Worm (Caenorhabditis elegans) whole organism, midembryonic: ENCODE data around the gene F20G2.6.
A peak's percentile ranks its signal among the peaks of the same experiment; 100 is the strongest.

ENCODE experiments used
- T22C8.4 ChIP-seq: fragments of 200-800 bp; sonication (Bioruptor generic); IDR thresholded peaks from 2 replicates; pipeline ENCODE4 v1.3.6; 2022; ENCODE audit warnings: missing genetic modification characterization, missing compliant biosample characterization
- cog-1 ChIP-seq: sonication (generic microtip); optimal IDR thresholded peaks from 2 replicates; lab custom pipeline; 2016; ENCODE audit warnings: missing genetic modification characterization, missing compliant biosample characterization
- flt-1 ChIP-seq: fragments of 200-800 bp; sonication (Bioruptor generic); IDR thresholded peaks from 2 replicates; pipeline ENCODE4 v1.3.6; 2022; ENCODE audit warnings: missing genetic modification characterization, missing compliant biosample characterization
- klf-2 ChIP-seq: fragments of 200-800 bp; sonication (Bioruptor generic); conservative IDR thresholded peaks from 2 replicates; pipeline ENCODE4 v1.3.6; 2022; ENCODE audit warnings: missing genetic modification reagents, missing genetic modification characterization, missing compliant biosample characterization
- med-1 ChIP-seq: sonication (generic microtip); optimal IDR thresholded peaks from 2 replicates; lab custom pipeline; 2017; ENCODE audit warnings: missing genetic modification characterization, mild to moderate bottlenecking, missing compliant biosample characterization, antibody characterized with exemption, missing genetic modification reagents; ENCODE audit not compliant: insufficient read depth
- ref-1 ChIP-seq: fragments of 200-800 bp; sonication (Bioruptor generic); conservative IDR thresholded peaks from 2 replicates; pipeline ENCODE4 v1.3.6; 2022; ENCODE audit warnings: missing genetic modification reagents, missing genetic modification characterization, missing compliant biosample characterization
- tab-1 ChIP-seq: fragments of 200-800 bp; sonication (Bioruptor generic); IDR thresholded peaks from 2 replicates; pipeline ENCODE4 v1.3.6; 2022; ENCODE audit warnings: missing genetic modification characterization, missing compliant biosample characterization
- ztf-23 ChIP-seq: fragments of 200-800 bp; sonication (Bioruptor generic); IDR thresholded peaks from 2 replicates; pipeline ENCODE4 v1.3.6; 2022; ENCODE audit warnings: missing genetic modification reagents, missing genetic modification characterization, missing compliant biosample characterization
- ztf-29 ChIP-seq: fragments of 200-800 bp; sonication (Bioruptor generic); IDR thresholded peaks from 2 replicates; pipeline ENCODE4 v1.3.6; 2022; ENCODE audit warnings: missing genetic modification reagents, missing genetic modification characterization, missing compliant biosample characterization

Gene F20G2.6

DNA sequence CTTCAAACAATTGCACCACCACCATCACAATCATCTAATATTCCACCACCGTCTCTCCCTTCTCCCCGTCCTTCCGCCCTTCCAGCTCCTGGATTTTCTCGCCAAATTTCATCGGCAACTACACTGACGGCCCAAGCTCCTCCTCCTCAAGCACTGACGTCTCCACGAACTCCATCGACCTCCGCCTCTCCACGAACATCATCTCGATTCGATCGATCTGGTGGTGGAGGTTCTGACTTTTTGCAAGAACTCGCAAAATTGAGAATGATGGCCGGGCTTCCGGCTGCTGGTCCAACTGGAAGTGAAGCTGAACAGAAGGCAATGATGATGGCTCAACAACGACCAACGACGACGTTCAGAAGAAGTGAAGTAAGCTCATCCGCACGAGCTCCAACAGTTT, 31.2 kb downstream of the F20G2.6 start:
- no peak for TF ChIP-seq med-1 (GFP tag; lab: Kevin White, UChicago)
- no peak for TF ChIP-seq ztf-23 (GFP tag; lab: Robert Waterston, UW)
- TF ChIP-seq flt-1, result no peak
- no peak for TF ChIP-seq klf-2
- no peak for TF ChIP-seq ztf-29 (GFP tag; lab: Robert Waterston, UW)
- TF ChIP-seq tab-1 (GFP tag; lab: Robert Waterston, UW), result no peak
- no peak for TF ChIP-seq cog-1 (tag; lab: Kevin White, UChicago)
- no peak for TF ChIP-seq ref-1
- TF ChIP-seq T22C8.4, result no peak

ce11 chrV:13796246-13796776, 33.4 kb downstream of the F20G2.6 start, which contains the start of gene twk-32:
twk-32 (plus strand) TSS chrV:13796641.
- TF ChIP-seq T22C8.4 (no peak), ztf-23 (GFP tag; lab: Robert Waterston, UW) (no peak), med-1 (GFP tag; lab: Kevin White, UChicago) (no peak), klf-2 (no peak), cog-1 (tag; lab: Kevin White, UChicago) (no peak), tab-1 (GFP tag; lab: Robert Waterston, UW) (no peak), flt-1 (no peak), ref-1 (no peak), ztf-29 (GFP tag; lab: Robert Waterston, UW) (no peak)

ce11 chrV:13799190-13799589, 36.3 kb downstream of the F20G2.6 start:
- TF ChIP-seq cog-1 (tag; lab: Kevin White, UChicago) (no peak), med-1 (GFP tag; lab: Kevin White, UChicago) (no peak), ztf-23 (GFP tag; lab: Robert Waterston, UW) (no peak), flt-1 (no peak), klf-2 (no peak), T22C8.4 (no peak), ref-1 (no peak), ztf-29 (GFP tag; lab: Robert Waterston, UW) (no peak), tab-1 (GFP tag; lab: Robert Waterston, UW) (no peak)

DNA sequence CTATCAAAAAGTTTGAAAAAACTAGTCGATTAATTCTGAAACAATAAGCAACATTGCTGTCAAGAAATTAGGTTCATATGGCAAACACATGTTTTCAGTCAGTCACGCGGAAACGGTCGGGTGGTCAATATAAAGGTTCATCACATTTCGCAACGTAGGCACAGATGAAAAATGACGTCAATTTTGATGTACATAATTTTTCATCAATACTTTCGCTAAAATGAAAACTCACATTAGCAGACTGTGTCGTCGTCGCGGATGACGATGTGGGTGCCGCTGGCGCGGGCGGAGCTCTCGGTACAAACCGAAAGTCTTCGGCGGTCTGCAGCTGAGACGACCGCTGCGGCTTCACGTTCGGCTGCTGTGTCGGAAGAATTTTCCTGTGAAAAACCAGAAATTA, 41.0 kb downstream of the F20G2.6 start, which contains the start of gene swan-2:
swan-2 (minus strand) TSS at position 380 of the 400 bp plus-strand sequence.
- TF ChIP-seq tab-1 (GFP tag; lab: Robert Waterston, UW) (no peak), cog-1 (tag; lab: Kevin White, UChicago) (no peak), ztf-29 (GFP tag; lab: Robert Waterston, UW) (no peak), med-1 (GFP tag; lab: Kevin White, UChicago) (no peak), ref-1 (no peak), ztf-23 (GFP tag; lab: Robert Waterston, UW) (no peak), T22C8.4 (no peak), flt-1 (no peak), klf-2 (no peak)

- no peak for TF ChIP-seq klf-2
- TF ChIP-seq med-1 (GFP tag; lab: Kevin White, UChicago), result no peak
- TF ChIP-seq tab-1 (GFP tag; lab: Robert Waterston, UW), result no peak
- TF ChIP-seq ztf-29 (GFP tag; lab: Robert Waterston, UW), result no peak
- TF ChIP-seq cog-1 (tag; lab: Kevin White, UChicago), result no peak
- no peak for TF ChIP-seq T22C8.4
- TF ChIP-seq flt-1, result no peak
- TF ChIP-seq ztf-23 (GFP tag; lab: Robert Waterston, UW), result no peak
- TF ChIP-seq ref-1, result no peak
These were observed 44.4 kb downstream of the F20G2.6 start, which contains the start of gene swan-1 for ce11 chrV:13807232-13807631. swan-1 (minus strand) TSS chrV:13807237.

DNA sequence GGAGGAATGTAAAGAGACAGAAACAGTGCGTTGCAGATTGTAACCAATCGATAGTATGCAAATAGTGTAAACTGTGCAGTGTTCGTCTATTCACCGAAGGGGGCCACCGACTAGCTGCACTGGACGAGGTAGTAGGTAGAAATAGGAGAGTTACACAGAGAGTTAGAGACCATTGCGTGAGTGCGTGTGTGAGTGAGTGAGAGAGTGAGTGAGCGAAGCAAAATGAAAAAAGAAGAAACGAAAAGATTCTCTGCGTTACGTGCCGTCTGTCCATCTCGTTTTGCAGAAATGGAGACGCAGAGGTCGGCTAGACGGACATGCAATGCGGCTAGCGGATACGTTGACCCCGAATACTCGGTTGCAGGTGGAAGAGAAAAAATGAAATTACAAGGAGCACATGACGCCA, 45.6 kb downstream of the F20G2.6 start:
- TF ChIP-seq T22C8.4 (peak; percentile 59; the same call in 1 of the 2 replicates), flt-1 (0 out of 2 replicates have a peak, but pooled peaks have one; percentile 65), cog-1 (tag; lab: Kevin White, UChicago) (peak; percentile 63), klf-2 (no peak)

- TF ChIP-seq tab-1 (GFP tag; lab: Robert Waterston, UW) (no peak), ztf-29 (GFP tag; lab: Robert Waterston, UW) (no peak), med-1 (GFP tag; lab: Kevin White, UChicago) (no peak), ref-1 (no peak), ztf-23 (GFP tag; lab: Robert Waterston, UW) (no peak), klf-2 (no peak), flt-1 (no peak), cog-1 (tag; lab: Kevin White, UChicago) (no peak), T22C8.4 (no peak)
These were observed 49.5 kb downstream of the F20G2.6 start for ce11 chrV:13812330-13812729.

ce11 chrV:13812931-13813330, 50.1 kb downstream of the F20G2.6 start, which contains the start of gene ceh-24:
ceh-24 (plus strand) TSS chrV:13813231.
- TF ChIP-seq ztf-23 (GFP tag; lab: Robert Waterston, UW) (no peak), klf-2 (no peak), flt-1 (no peak), med-1 (GFP tag; lab: Kevin White, UChicago) (no peak), ref-1 (no peak), tab-1 (GFP tag; lab: Robert Waterston, UW) (no peak)
